Fruit fly (Drosophila melanogaster) whole organism, pupa: ENCODE results near the gene Crag.

ENCODE experiments used
- CG10348 ChIP-seq: fragments of 200-800 bp; sonication (Bioruptor generic); IDR thresholded peaks from 2 replicates; pipeline ENCODE4 v1.3.6; 2022; ENCODE audit warnings: missing biosample characterization, missing genetic modification characterization
- CG12605 ChIP-seq: fragments of 200-800 bp; sonication (Bioruptor generic); IDR thresholded peaks from 2 replicates; pipeline ENCODE4 v1.3.6; 2022; ENCODE audit warnings: missing biosample characterization, missing genetic modification characterization
- CG13204 ChIP-seq: fragments of 200-800 bp; sonication (Bioruptor generic); optimal IDR thresholded peaks from 2 replicates; lab custom pipeline; 2018; ENCODE audit warnings: missing biosample characterization, mild to moderate bottlenecking, missing genetic modification characterization, moderate library complexity
- CG14655 ChIP-seq: fragments of 200-800 bp; sonication (Bioruptor generic); optimal IDR thresholded peaks from 3 replicates; lab custom pipeline; 2017; ENCODE audit warnings: mild to moderate bottlenecking, missing biosample characterization, missing genetic modification reagents, missing genetic modification characterization
- CG15710 ChIP-seq: fragments of 200-800 bp; sonication (Bioruptor generic); optimal IDR thresholded peaks from 2 replicates; lab custom pipeline; 2018; ENCODE audit warnings: missing biosample characterization, mild to moderate bottlenecking, missing genetic modification characterization, moderate library complexity
- CG17806 ChIP-seq: fragments of 200-800 bp; sonication (Bioruptor generic); optimal IDR thresholded peaks from 2 replicates; lab custom pipeline; 2018; ENCODE audit warnings: missing biosample characterization, mild to moderate bottlenecking, missing genetic modification characterization, moderate library complexity
- CG32121 ChIP-seq: fragments of 200-800 bp; sonication (Bioruptor generic); IDR thresholded peaks from 2 replicates; pipeline ENCODE4 v1.3.6; 2022; ENCODE audit warnings: missing biosample characterization, missing genetic modification characterization
- CG34367 ChIP-seq: fragments of 200-800 bp; sonication (Bioruptor generic); optimal IDR thresholded peaks from 2 replicates; lab custom pipeline; 2018; ENCODE audit warnings: missing biosample characterization, mild to moderate bottlenecking, missing genetic modification characterization
- CG4496 ChIP-seq: fragments of 200-800 bp; sonication (Bioruptor generic); IDR thresholded peaks from 3 replicates; pipeline ENCODE4 v1.3.6; 2022; ENCODE audit warnings: missing biosample characterization, missing genetic modification characterization
- CG8159 ChIP-seq: fragments of 200-800 bp; sonication (Bioruptor generic); optimal IDR thresholded peaks from 3 replicates; lab custom pipeline; 2018; ENCODE audit warnings: missing biosample characterization, mild to moderate bottlenecking, missing genetic modification characterization, moderate library complexity
- CG8301 ChIP-seq: fragments of 200-800 bp; sonication (Bioruptor generic); optimal IDR thresholded peaks from 2 replicates; lab custom pipeline; 2018; ENCODE audit warnings: missing biosample characterization, mild to moderate bottlenecking, missing genetic modification characterization
- CG9948 ChIP-seq: fragments of 200-800 bp; sonication (Bioruptor generic); optimal IDR thresholded peaks from 2 replicates; lab custom pipeline; 2018; ENCODE audit warnings: missing biosample characterization, mild to moderate bottlenecking, missing genetic modification characterization, moderate library complexity
- D1 ChIP-seq: fragments of 200-800 bp; sonication (Bioruptor generic); optimal IDR thresholded peaks from 2 replicates; lab custom pipeline; 2018; ENCODE audit warnings: missing biosample characterization, mild to moderate bottlenecking, missing genetic modification characterization, moderate library complexity
- EcR ChIP-seq: fragments of 200-800 bp; sonication (Bioruptor generic); optimal IDR thresholded peaks from 3 replicates; lab custom pipeline; 2019; ENCODE audit warnings: missing biosample characterization, missing genetic modification characterization, mild to moderate bottlenecking, moderate library complexity, missing genetic modification reagents
- Ets98B ChIP-seq: fragments of 200-800 bp; sonication (Bioruptor generic); IDR thresholded peaks from 2 replicates; pipeline ENCODE4 v1.3.6; 2022; ENCODE audit warnings: missing biosample characterization, missing genetic modification characterization
- Pif1A ChIP-seq: fragments of 200-800 bp; sonication (Bioruptor generic); optimal IDR thresholded peaks from 3 replicates; lab custom pipeline; 2016; ENCODE audit warnings: missing biosample characterization, missing genetic modification characterization
- Pif1B ChIP-seq: fragments of 200-800 bp; sonication (Bioruptor generic); optimal IDR thresholded peaks from 3 replicates; lab custom pipeline; 2016; ENCODE audit warnings: missing biosample characterization, missing genetic modification characterization
- Snoo ChIP-seq: fragments of 200-800 bp; sonication (Bioruptor generic); optimal IDR thresholded peaks from 3 replicates; lab custom pipeline; 2017; ENCODE audit warnings: missing biosample characterization, mild to moderate bottlenecking, missing genetic modification characterization, inconsistent platforms
- fd96Ca ChIP-seq: fragments of 200-800 bp; sonication (Bioruptor generic); IDR thresholded peaks from 3 replicates; pipeline ENCODE4 v1.3.6; 2022; ENCODE audit warnings: missing biosample characterization, missing genetic modification characterization
- gl ChIP-seq: fragments of 200-800 bp; sonication (Bioruptor generic); optimal IDR thresholded peaks from 2 replicates; lab custom pipeline; 2018; ENCODE audit warnings: missing biosample characterization, mild to moderate bottlenecking, missing genetic modification characterization
- rn ChIP-seq: fragments of 200-800 bp; sonication (Bioruptor generic); IDR thresholded peaks from 2 replicates; pipeline ENCODE4 v1.3.6; 2022; ENCODE audit warnings: missing biosample characterization, missing genetic modification characterization

Crag gene

DNA sequence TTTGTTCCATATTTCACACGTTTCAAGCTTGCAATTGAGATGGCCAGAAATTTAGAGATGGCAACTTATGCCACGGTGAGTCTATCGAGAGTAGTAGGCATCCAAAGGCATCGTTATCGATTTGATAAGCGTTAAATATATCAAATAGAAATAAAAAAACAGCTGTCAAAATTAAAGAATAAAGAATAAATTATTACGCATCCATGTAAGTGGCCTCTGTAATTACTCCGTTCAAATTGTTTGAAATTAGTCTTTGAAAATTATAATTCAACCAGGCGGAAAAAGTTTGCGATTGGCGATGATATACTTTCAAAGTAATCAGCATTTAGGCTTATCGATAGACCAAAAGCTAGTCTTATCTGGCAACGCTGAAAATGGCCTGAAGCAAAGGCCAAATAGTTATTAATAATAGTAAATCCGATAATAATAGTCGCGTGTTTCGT, at the start of gene Crag, which contains the start of gene CG12659:
Gene Crag, plus strand, starts transcription at position 347 of the 443 bp plus-strand sequence.
Gene CG12659, minus strand, starts transcription at position 45 of the 443 bp plus-strand sequence.
- TF ChIP-seq CG17806 (tag; lab: Kevin White, UChicago) (no peak), CG15710 (tag; lab: Kevin White, UChicago) (no peak), CG8159 (tag; lab: Kevin White, UChicago) (no peak), CG4496 (no peak), D1 (tag; lab: Kevin White, UChicago) (no peak), CG9948 (tag; lab: Kevin White, UChicago) (no peak), CG8301 (no peak), CG34367 (tag; lab: Kevin White, UChicago) (no peak), CG10348 (GFP tag; lab: Robert Waterston, UW) (no peak), CG14655 (no peak), Snoo (tag; lab: Kevin White, UChicago) (no peak), rn (no peak)

DNA sequence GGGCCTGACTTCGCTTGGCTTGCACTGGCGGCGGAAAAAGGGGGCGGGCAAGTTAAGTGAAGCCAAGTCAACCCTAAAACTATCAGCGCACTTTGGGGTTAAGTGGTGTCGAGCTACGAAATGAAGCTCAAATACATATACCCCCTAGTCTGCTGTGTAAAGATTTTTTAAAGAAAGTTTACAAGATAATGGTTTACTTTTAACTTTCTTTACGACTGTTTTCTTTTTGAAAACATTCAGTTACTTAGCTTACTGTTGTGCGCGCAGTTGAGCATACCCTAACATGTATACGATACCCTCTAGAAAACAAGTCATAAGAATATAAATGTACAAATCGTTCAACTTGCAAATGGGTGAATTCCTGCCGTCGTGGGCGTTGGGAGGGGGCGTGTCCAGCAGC, 49.1 kb upstream of the Crag start:
- TF ChIP-seq CG17806 (tag; lab: Kevin White, UChicago) (peak; percentile 11), CG8159 (tag; lab: Kevin White, UChicago) (peak; percentile 11), CG9948 (tag; lab: Kevin White, UChicago) (peak; percentile 8), gl (tag; lab: Kevin White, UChicago) (no peak)

DNA sequence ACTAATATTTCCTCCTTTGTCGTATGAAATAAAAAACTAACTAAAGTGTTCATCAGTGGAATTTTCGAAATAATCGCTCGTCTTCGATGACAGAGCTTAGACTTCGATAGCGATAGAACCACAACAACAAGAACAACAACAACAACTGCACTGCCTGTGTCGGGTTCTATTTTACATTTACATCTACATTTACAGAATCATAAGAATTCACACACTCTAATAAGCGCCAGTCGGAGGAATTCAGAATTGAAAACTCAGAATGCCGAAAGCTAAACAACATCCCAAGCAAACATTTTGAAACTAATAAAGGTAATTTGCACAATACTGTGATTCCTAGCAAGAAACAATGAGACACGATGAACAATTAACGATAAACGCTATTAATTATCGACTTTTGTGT, 37.5 kb upstream of the Crag start:
- TF ChIP-seq D1 (tag; lab: Kevin White, UChicago) (no peak), CG8159 (tag; lab: Kevin White, UChicago) (no peak), CG4496 (no peak), Pif1A (GFP tag; lab: Kevin White, UChicago) (no peak), Snoo (tag; lab: Kevin White, UChicago) (no peak)

DNA sequence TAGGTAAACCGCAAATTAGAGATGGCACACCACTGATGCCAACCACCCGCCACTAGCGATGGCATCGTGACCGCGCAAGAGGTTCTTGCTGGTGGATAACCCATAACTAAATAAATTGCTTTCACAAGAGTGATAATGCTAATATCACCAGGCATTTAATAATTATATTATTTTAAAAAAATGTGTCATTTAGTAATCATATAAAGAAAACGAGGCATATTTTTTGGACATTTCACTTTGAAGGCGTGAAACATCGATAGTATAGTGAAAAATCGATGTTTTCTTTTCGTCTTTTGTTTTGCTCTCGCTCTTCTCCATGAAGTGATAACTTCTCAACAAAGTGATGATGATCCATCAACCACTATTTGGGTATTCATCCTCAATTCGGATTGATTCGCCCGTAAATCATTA, 33.1 kb upstream of the Crag start, which contains the start of gene IntS4:
Gene IntS4, minus strand, starts transcription at position 20 of the 411 bp plus-strand sequence.
- peak; percentile 19 for TF ChIP-seq CG9948 (tag; lab: Kevin White, UChicago)
- TF ChIP-seq CG17806 (tag; lab: Kevin White, UChicago) = peak; percentile 29
- TF ChIP-seq EcR (GFP tag; lab: Kevin White, UChicago) = peak; percentile 73
- peak; percentile 59 for TF ChIP-seq CG15710 (tag; lab: Kevin White, UChicago)
- TF ChIP-seq Pif1B (GFP tag; lab: Kevin White, UChicago) = peak; percentile 50
- peak; percentile 60 for TF ChIP-seq Ets98B (GFP tag; lab: Robert Waterston, UW)
- no peak for TF ChIP-seq Snoo (tag; lab: Kevin White, UChicago)
- no peak for TF ChIP-seq gl (tag; lab: Kevin White, UChicago)

DNA sequence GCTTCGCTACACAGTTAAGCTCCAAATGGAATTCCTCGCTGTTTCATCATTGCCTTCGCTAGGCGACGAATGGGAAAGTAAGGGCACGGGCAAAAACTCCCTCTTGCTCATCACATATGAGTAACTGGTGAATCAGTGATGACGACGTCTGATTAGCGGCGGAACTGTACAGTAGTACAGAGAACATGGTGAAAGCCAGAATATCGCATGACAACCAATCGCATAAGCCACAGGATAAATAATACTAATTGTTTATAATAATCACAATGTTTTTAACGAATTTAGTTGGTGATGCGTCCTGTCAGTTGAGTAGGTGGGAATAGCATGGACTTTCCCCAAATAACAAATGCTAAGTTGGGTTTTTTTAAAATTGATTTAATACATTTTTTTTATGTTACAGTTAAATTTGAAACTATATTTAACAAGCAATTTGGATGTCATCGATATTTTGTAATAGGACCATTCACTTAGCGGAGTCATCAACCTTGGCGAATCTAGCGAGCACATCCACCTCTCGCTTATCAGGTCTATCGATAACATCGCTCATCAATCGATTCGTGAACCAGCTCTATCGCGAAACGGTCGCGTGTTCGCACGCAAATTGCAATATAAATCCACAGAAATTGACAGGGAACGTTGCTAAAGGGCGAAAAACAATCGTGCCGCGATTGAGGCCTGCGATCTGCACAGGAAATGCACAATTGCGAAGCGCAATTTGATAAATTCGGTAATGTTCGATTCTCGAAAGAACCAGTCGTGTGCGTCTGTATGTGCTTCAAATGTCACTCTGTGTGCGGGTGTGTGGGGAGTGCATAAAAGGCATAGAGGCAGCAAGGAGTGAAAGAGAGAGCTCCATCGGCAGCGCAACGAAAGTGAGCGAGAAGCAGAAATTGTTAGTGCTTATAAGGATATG, 31.5 kb upstream of the Crag start, which contains the start of the genes CG12112 and Trf4-1:
Gene CG12112, minus strand, starts transcription at position 106 of the 913 bp plus-strand sequence.
Gene Trf4-1, plus strand, starts transcription at position 236 of the 913 bp plus-strand sequence.
- TF ChIP-seq CG13204 (no peak), CG34367 (tag; lab: Kevin White, UChicago) (no peak), Pif1B (GFP tag; lab: Kevin White, UChicago) (peak; percentile 37), CG8159 (tag; lab: Kevin White, UChicago) (peak; percentile 18), Ets98B (GFP tag; lab: Robert Waterston, UW) (no peak), CG14655 (no peak), CG12605 (GFP tag; lab: Robert Waterston, UW) (no peak)

DNA sequence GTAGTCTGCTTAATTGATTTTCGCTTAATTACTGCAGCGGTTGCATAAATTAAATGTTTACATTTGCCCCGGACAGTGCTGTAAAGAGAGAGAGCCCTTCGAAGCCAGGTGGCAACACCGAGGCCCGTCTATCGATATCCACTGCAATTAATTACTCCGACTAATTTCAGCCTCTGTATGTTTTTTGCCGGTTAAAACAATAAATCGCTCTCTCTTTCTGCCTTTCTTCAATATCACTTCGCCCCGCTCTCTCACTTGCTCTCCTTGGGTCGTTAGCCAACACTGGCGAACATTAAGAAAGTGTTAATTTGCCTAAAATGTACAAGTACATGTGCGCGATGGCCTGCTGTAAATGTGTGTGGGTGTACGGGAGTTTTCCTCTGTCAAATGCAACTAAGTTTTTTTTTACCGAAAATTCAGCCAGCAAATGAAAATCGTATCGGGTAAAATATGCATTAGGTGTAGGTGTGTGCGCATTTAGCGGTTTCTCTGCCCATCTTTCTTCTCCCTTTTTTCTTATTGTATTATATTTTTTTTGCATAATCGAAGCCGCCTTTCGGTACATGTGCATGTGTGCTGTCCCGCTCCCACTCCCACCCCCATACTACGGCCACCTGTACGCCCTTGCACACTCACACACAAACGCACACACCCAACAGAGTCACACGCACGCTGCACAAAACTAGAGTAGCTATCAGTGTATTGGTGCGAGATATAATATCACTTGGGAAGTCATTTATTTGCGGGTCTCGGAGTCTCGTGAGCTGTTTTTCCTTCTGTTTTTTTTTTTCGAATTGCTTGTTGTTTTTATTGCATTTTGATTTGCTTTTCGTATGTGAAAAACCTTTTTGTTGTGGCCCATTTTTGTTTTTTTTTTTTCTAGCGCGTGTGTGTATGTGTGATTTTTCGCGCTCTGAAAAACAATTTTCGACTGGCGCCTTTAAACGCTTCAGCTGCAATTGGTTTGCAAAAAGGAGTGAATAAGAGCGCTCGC, 30.1 kb upstream of the Crag start:
- TF ChIP-seq CG8159 (tag; lab: Kevin White, UChicago) (peak; percentile 33), CG13204 (no peak), Snoo (tag; lab: Kevin White, UChicago) (peak; percentile 27), CG4496 (peak; percentile 64; the same call in 2 of the 3 replicates), gl (tag; lab: Kevin White, UChicago) (no peak), D1 (tag; lab: Kevin White, UChicago) (no peak), EcR (GFP tag; lab: Kevin White, UChicago) (no peak), CG14655 (no peak), CG17806 (tag; lab: Kevin White, UChicago) (no peak), Pif1A (GFP tag; lab: Kevin White, UChicago) (no peak), Pif1B (GFP tag; lab: Kevin White, UChicago) (peak; percentile 32), CG10348 (GFP tag; lab: Robert Waterston, UW) (no peak), fd96Ca (peak; percentile 41; the same call in 2 of the 3 replicates), CG32121 (GFP tag; lab: Robert Waterston, UW) (peak; percentile 65), CG15710 (tag; lab: Kevin White, UChicago) (no peak), CG9948 (tag; lab: Kevin White, UChicago) (no peak), CG8301 (no peak), rn (no peak), Ets98B (GFP tag; lab: Robert Waterston, UW) (peak; percentile 57; the same call in 1 of the 2 replicates), CG34367 (tag; lab: Kevin White, UChicago) (no peak), CG12605 (GFP tag; lab: Robert Waterston, UW) (peak; percentile 67; the same call in 1 of the 2 replicates)
